Fruit fly (Drosophila melanogaster): Measurements from ENCODE around the gene comm2.

comm2 gene

DNA sequence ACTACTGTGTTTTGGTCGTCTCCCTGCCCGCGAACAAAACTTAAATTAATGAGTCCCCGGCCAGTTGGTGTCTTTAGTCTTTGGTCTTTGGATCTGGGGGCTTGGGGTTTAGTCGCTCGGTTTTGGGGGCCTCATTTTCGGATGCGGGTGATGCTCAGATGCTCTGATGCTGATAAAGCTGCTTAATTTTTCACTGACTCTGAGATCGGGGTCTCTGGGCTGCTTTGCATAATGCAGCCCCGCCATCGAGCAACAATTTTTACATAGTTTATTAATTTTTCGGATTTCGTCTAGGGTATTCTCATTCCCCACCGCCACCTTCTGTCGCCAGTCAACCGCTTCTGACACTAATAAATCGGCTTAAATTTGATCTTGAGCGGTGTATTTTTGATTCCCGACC is 2.5 kb upstream of the comm2 start:
- no peak for TF ChIP-seq h (optimal IDR thresholded peaks at IDR 0.05)
- no peak for TF ChIP-seq psq (optimal IDR thresholded peaks at IDR 0.05)

DNA sequence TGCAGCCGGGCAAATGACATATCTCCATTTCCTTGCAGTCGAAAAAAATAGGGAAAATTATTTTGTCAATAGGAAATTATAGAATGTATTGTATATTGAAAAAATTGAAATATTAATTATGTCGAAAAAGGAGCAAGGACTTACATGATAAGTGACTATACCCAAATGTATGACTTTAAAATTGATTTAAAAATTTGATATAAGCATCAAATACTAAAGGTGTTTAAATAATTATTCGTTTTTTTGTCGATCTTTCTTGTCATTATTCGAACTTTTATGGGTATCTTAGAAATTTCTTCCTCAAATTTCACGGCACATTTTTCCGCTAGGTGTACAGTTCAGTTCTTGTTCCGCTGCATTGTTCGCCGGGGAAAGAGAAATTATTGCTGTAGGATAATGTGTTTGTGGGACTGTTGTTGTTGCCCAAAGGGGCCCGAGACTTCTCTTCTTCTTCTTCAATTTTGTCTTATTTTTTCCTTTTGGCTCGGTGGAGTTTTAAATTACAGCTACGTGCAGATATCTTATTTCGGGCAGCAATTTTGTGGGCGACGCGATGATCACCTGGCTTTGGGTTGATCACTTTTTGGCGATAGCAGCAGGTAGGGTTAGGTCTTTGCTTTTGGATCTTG is 802 bp upstream of the comm2 start:
- TF ChIP-seq Myc (optimal IDR thresholded peaks at IDR 0.05) = no peak
- no peak for TF ChIP-seq insv (optimal IDR thresholded peaks at IDR 0.05)
- TF ChIP-seq Sin3A (optimal IDR thresholded peaks at IDR 0.05) = no peak
- TF ChIP-seq h (optimal IDR thresholded peaks at IDR 0.05) = no peak
- TF ChIP-seq psq (optimal IDR thresholded peaks at IDR 0.05) = no peak
- TF ChIP-seq ttk (optimal IDR thresholded peaks at IDR 0.05) = no peak

DNA sequence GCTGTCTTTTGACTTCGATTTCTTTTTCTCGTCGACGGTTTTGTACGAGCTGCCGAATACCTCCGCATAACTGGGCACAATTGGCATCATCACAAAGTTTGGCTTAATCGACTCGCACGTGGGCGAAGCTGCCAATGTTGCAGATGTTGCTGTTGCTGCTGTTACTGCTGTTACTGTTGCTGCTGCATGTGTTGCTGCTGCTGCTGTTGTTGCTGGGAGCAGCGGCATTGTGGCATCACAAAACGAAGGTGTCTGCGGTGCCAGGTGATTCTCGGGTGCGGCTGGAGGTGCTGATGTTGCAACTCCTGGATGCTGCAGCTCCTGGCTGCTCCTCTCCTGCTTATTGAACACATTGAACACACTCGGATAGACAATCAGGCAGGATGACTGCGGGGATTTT is 1.7 kb downstream of the comm2 start:
- TF ChIP-seq psq (optimal IDR thresholded peaks at IDR 0.05) = no peak
- TF ChIP-seq Myc (optimal IDR thresholded peaks at IDR 0.05) = no peak
- no peak for TF ChIP-seq h (optimal IDR thresholded peaks at IDR 0.05)
- no peak for TF ChIP-seq Sin3A (optimal IDR thresholded peaks at IDR 0.05)
- TF ChIP-seq insv (optimal IDR thresholded peaks at IDR 0.05) = no peak
- TF ChIP-seq ttk (optimal IDR thresholded peaks at IDR 0.05) = no peak

- TF ChIP-seq psq (optimal IDR thresholded peaks at IDR 0.05) = no peak
- no peak for TF ChIP-seq insv (optimal IDR thresholded peaks at IDR 0.05)
- no peak for TF ChIP-seq Myc (optimal IDR thresholded peaks at IDR 0.05)
- no peak for TF ChIP-seq Sin3A (optimal IDR thresholded peaks at IDR 0.05)
- TF ChIP-seq ttk (optimal IDR thresholded peaks at IDR 0.05) = no peak
- TF ChIP-seq h (optimal IDR thresholded peaks at IDR 0.05) = no peak
Measured at dm6 chr3L:15695195-15695594, 4.5 kb downstream of the comm2 start.

dm6 chr3L:15694406-15694805 is 5.2 kb downstream of the comm2 start:
- no peak for TF ChIP-seq ttk (optimal IDR thresholded peaks at IDR 0.05)
- no peak for TF ChIP-seq h (optimal IDR thresholded peaks at IDR 0.05)
- TF ChIP-seq insv (optimal IDR thresholded peaks at IDR 0.05) = no peak
- no peak for TF ChIP-seq Sin3A (optimal IDR thresholded peaks at IDR 0.05)
- TF ChIP-seq psq (optimal IDR thresholded peaks at IDR 0.05) = no peak
- TF ChIP-seq Myc (optimal IDR thresholded peaks at IDR 0.05) = no peak

DNA sequence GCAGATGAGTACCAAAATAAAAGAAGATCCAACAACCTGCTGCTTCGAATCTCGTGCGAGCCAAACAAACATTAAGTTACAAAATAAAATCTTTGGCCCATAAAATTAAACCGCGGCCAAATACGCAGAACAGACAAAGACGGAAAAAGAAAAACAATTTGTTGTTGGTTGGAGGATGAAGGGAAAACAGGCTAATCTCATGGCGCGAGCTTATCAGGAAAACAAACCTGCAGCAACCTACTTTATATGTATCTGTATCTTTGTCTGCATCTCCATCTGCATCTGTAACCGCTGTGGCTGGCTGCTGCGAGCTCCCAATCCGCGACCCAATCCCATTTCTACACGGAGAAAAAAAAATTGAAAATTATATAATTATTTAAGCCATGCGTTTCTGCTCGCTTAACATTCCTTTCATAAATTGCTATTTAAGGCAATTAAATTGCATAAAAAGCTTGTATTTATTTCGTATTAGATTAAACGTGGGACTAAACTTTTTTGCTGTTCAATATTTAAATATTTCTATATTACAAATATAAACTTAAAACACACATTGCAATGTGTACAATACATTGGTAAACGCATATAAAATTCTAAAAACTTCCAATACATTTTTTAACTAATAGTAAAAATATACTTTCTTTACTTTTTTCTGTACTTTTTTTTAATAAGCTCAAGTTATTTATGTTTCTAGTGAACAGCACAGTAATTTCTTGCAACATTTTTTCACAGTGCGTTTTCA is 6.7 kb downstream of the comm2 start:
- TF ChIP-seq insv (optimal IDR thresholded peaks at IDR 0.05) = no peak

dm6 chr3L:15692388-15692787 is 7.3 kb downstream of the comm2 start:
- TF ChIP-seq Sin3A (optimal IDR thresholded peaks at IDR 0.05) = no peak
- no peak for TF ChIP-seq Myc (optimal IDR thresholded peaks at IDR 0.05)
- TF ChIP-seq ttk (optimal IDR thresholded peaks at IDR 0.05) = no peak
- TF ChIP-seq h (optimal IDR thresholded peaks at IDR 0.05) = no peak
- no peak for TF ChIP-seq insv (optimal IDR thresholded peaks at IDR 0.05)
- TF ChIP-seq psq (optimal IDR thresholded peaks at IDR 0.05) = no peak

dm6 chr3L:15691968-15692367 is 7.7 kb downstream of the comm2 start, which contains the start of gene CG34451:
Gene CG34451, minus strand, starts transcription at chr3L:15692068.
- no peak for TF ChIP-seq Sin3A (optimal IDR thresholded peaks at IDR 0.05)
- TF ChIP-seq psq (optimal IDR thresholded peaks at IDR 0.05) = no peak
- TF ChIP-seq insv (optimal IDR thresholded peaks at IDR 0.05) = no peak
- no peak for TF ChIP-seq h (optimal IDR thresholded peaks at IDR 0.05)
- TF ChIP-seq ttk (optimal IDR thresholded peaks at IDR 0.05) = no peak

- TF ChIP-seq Myc (optimal IDR thresholded peaks at IDR 0.05) = no peak
- TF ChIP-seq ttk (optimal IDR thresholded peaks at IDR 0.05) = no peak
- TF ChIP-seq psq (optimal IDR thresholded peaks at IDR 0.05) = no peak
- no peak for TF ChIP-seq insv (optimal IDR thresholded peaks at IDR 0.05)
- TF ChIP-seq Sin3A (optimal IDR thresholded peaks at IDR 0.05) = no peak
- TF ChIP-seq h (optimal IDR thresholded peaks at IDR 0.05) = no peak
Measured at dm6 chr3L:15690711-15691591, 8.7 kb downstream of the comm2 start.

DNA sequence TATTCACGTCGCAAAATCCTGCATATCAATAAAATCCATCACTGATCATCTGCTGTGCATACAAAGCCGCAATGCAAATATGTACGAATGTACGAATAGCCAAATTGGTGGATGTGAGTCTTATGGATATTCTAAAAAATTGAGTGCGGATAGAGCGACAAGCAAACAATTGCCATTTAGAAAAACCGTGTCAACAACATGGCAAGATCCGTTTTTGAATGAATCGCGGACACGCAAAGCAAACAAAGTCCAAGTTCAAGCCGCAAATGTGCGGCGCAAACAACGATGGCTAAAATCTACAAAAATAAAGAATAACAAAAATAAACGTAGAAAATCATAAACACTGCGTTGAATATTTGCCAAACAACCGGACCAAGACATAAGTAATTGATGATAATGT is 10.1 kb downstream of the comm2 start:
- TF ChIP-seq h (optimal IDR thresholded peaks at IDR 0.05) (no peak), Myc (optimal IDR thresholded peaks at IDR 0.05) (no peak), psq (optimal IDR thresholded peaks at IDR 0.05) (no peak), ttk (optimal IDR thresholded peaks at IDR 0.05) (no peak), insv (optimal IDR thresholded peaks at IDR 0.05) (no peak), Sin3A (optimal IDR thresholded peaks at IDR 0.05) (no peak)

DNA sequence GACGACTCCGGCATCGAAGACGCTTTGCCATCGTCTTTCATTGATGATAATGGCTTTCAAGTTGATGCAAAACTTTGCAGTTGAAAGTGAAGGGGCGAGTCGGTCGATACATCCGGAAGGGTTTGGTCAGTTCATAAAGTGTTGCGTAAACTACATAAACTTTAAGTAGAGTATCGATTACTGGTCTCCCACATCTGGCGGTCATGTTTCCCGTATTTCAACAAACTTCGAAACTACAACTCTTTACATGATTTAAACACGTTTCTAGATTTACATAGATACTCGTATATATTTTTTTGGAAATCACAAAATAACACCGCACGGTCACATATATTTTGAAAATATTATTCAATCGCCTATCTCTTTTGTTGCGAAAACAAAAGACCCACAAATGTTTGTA is 11.8 kb downstream of the comm2 start, which contains the start of gene CG34452:
Gene CG34452 (minus strand): TSS at position 101 of the 400 bp plus-strand sequence.
- TF ChIP-seq h (optimal IDR thresholded peaks at IDR 0.05) (no peak), ttk (optimal IDR thresholded peaks at IDR 0.05) (no peak), Myc (optimal IDR thresholded peaks at IDR 0.05) (no peak), psq (optimal IDR thresholded peaks at IDR 0.05) (no peak), Sin3A (optimal IDR thresholded peaks at IDR 0.05) (no peak), insv (optimal IDR thresholded peaks at IDR 0.05) (no peak)

- no peak for TF ChIP-seq insv (optimal IDR thresholded peaks at IDR 0.05)
- TF ChIP-seq Sin3A (optimal IDR thresholded peaks at IDR 0.05) = no peak
- no peak for TF ChIP-seq Myc (optimal IDR thresholded peaks at IDR 0.05)
- no peak for TF ChIP-seq psq (optimal IDR thresholded peaks at IDR 0.05)
- TF ChIP-seq ttk (optimal IDR thresholded peaks at IDR 0.05) = no peak
- no peak for TF ChIP-seq h (optimal IDR thresholded peaks at IDR 0.05)
Measured at dm6 chr3L:15684017-15684416, 15.6 kb downstream of the comm2 start.
